Worm (Caenorhabditis elegans): ENCODE results near the gene pudl-2.

pudl-2 gene

ce11 chrIV:2820408-2820807, 14.2 kb upstream of the pudl-2 start, which contains the start of gene Y54G2A.37:
Gene Y54G2A.37, plus strand, starts transcription at chrIV:2820708.
- TF ChIP-seq mep-1 (tag; optimal IDR thresholded peaks at IDR 0.05) (no peak), mls-2 (tag; optimal IDR thresholded peaks at IDR 0.05) (no peak), mab-5 (tag; optimal IDR thresholded peaks at IDR 0.05) (no peak), nhr-28 (tag; optimal IDR thresholded peaks at IDR 0.05) (no peak), bed-3 (GFP tag; optimal IDR thresholded peaks at IDR 0.05) (no peak), elt-1 (tag; optimal IDR thresholded peaks at IDR 0.05; ENCODE audit: borderline replicate concordance, insufficient read depth) (no peak), pha-4 (tag; optimal IDR thresholded peaks at IDR 0.05) (no peak), nhr-2 (tag; optimal IDR thresholded peaks at IDR 0.05) (no peak), ceh-43 (GFP tag; optimal IDR thresholded peaks at IDR 0.05) (no peak), snpc-4 (tag; optimal IDR thresholded peaks at IDR 0.05) (no peak), M03D4.4 (tag; optimal IDR thresholded peaks at IDR 0.05) (no peak), nhr-237 (tag; optimal IDR thresholded peaks at IDR 0.05) (no peak), ztf-11 (tag; optimal IDR thresholded peaks at IDR 0.05) (no peak), ceh-83 (GFP tag; optimal IDR thresholded peaks at IDR 0.05) (no peak), lsy-2 (tag; optimal IDR thresholded peaks at IDR 0.05) (no peak), elt-3 (tag; optimal IDR thresholded peaks at IDR 0.05) (no peak), ham-2 (GFP tag; optimal IDR thresholded peaks at IDR 0.05) (no peak)

ce11 chrIV:2823446-2823845, 11.2 kb upstream of the pudl-2 start, which contains the start of gene clec-80:
Gene clec-80, plus strand, starts transcription at chrIV:2823746.
- TF ChIP-seq elt-3 (tag; optimal IDR thresholded peaks at IDR 0.05) (no peak), elt-1 (tag; optimal IDR thresholded peaks at IDR 0.05; ENCODE audit: borderline replicate concordance, insufficient read depth) (no peak), mls-2 (tag; optimal IDR thresholded peaks at IDR 0.05) (no peak), nhr-12 (tag; optimal IDR thresholded peaks at IDR 0.05) (no peak), mep-1 (tag; optimal IDR thresholded peaks at IDR 0.05) (no peak), tbx-8 (GFP tag; optimal IDR thresholded peaks at IDR 0.05) (no peak), ces-1 (GFP tag; optimal IDR thresholded peaks at IDR 0.05) (no peak), ham-2 (GFP tag; optimal IDR thresholded peaks at IDR 0.05) (no peak), nhr-28 (tag; optimal IDR thresholded peaks at IDR 0.05) (no peak), mab-5 (tag; optimal IDR thresholded peaks at IDR 0.05) (no peak), nhr-237 (tag; optimal IDR thresholded peaks at IDR 0.05) (no peak), bed-3 (GFP tag; optimal IDR thresholded peaks at IDR 0.05) (no peak)

- no peak for TF ChIP-seq sem-2 (GFP tag; optimal IDR thresholded peaks at IDR 0.05)
- peak; percentile 3 for TF ChIP-seq ceh-83 (GFP tag; optimal IDR thresholded peaks at IDR 0.05)
Measured at ce11 chrIV:2825460-2826103, 9.0 kb upstream of the pudl-2 start.

ce11 chrIV:2826335-2826734, 8.3 kb upstream of the pudl-2 start:
- TF ChIP-seq unc-62 (GFP tag; optimal IDR thresholded peaks at IDR 0.05) (no peak), elt-3 (tag; optimal IDR thresholded peaks at IDR 0.05) (no peak), zip-8 (tag; optimal IDR thresholded peaks at IDR 0.05) (no peak), ceh-83 (GFP tag; optimal IDR thresholded peaks at IDR 0.05) (no peak), ceh-43 (GFP tag; optimal IDR thresholded peaks at IDR 0.05) (no peak)

- TF ChIP-seq nhr-2 (tag; optimal IDR thresholded peaks at IDR 0.05), result no peak
- no peak for TF ChIP-seq nhr-76 (tag; optimal IDR thresholded peaks at IDR 0.05)
Measured at ce11 chrIV:2832587-2832986, 2.0 kb upstream of the pudl-2 start, which contains the start of the genes Y54G2A.48 and pudl-1. Gene Y54G2A.48, minus strand, starts transcription at chrIV:2832687. Gene pudl-1, plus strand, starts transcription at chrIV:2832906.

DNA sequence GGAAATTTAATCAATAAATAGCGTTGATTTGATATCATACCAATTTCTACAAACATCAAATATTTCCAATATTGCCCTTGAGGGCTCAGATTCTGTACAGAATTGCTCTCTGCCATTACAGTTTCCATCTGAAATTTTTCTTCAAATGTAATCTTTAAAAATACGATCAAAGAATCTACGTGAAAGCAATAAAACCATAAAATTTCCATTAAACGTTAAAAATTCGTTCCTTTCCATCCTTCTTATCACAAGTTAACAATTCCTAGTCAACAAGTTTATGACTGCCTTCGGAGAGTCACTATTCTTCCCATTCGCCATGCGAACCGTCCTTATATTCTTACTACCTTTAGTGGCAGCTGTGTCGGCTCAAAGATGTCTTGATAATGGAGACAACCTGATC, 748 bp downstream of the pudl-2 start, which contains the start of gene clec-82:
clec-82 (plus strand) TSS at position 301 of the 400 bp plus-strand sequence.
- TF ChIP-seq hlh-1 (tag; optimal IDR thresholded peaks at IDR 0.05) (no peak), zip-8 (tag; optimal IDR thresholded peaks at IDR 0.05) (no peak), ztf-11 (tag; optimal IDR thresholded peaks at IDR 0.05) (no peak), snpc-4 (tag; optimal IDR thresholded peaks at IDR 0.05) (no peak)

DNA sequence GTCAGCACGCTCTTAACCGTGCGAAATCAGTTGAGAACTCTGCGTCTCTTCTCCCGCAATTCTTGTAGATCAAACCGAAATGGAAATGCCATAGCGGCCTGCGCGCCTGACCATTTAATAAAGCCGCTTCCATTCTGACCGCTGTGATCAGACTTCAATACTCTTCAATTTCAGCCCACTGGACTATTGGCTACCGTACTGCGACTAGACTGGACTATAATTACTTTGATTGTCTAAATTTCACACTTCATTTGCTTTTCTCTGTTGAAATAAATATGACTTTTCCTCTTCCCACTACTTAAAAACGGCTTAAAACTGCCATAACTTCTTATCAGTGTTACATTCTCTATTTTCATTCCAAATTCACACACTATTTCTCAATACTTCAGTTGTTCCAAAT, 3.7 kb downstream of the pudl-2 start, which contains the start of gene Y54G2A.7:
Y54G2A.7 (plus strand) TSS at position 301 of the 400 bp plus-strand sequence.
- no peak for TF ChIP-seq sptf-1 (tag; optimal IDR thresholded peaks at IDR 0.05)

All from whole organism, mixed stage, embryonic.